Fruit fly (Drosophila melanogaster) whole organism, embryonic: ENCODE measurements around the gene CG17786.

Experiments used
- Aef1 ChIP-seq: fragments of 200-800 bp; sonication (Bioruptor generic); IDR thresholded peaks from 3 replicates; pipeline ENCODE4 v1.3.6; 2022; ENCODE audit warnings: missing biosample characterization, missing genetic modification characterization
- Antp ChIP-seq: fragments of 200-800 bp; sonication (Bioruptor generic); optimal IDR thresholded peaks from 3 replicates; lab custom pipeline; 2016; ENCODE audit warnings: missing biosample characterization, missing genetic modification characterization
- Atf3 ChIP-seq: fragments of 200-800 bp; sonication (Bioruptor generic); optimal IDR thresholded peaks from 3 replicates; lab custom pipeline; 2016; ENCODE audit warnings: missing biosample characterization, missing genetic modification characterization
- BEAF-32 ChIP-seq: fragments of 200-800 bp; sonication (Bioruptor generic); optimal IDR thresholded peaks from 3 replicates; lab custom pipeline; 2017; ENCODE audit warnings: missing biosample characterization, missing genetic modification characterization, mild to moderate bottlenecking, moderate library complexity, missing genetic modification reagents
- Bdp1 ChIP-seq: fragments of 200-800 bp; sonication (Bioruptor generic); optimal IDR thresholded peaks from 3 replicates; lab custom pipeline; 2016; ENCODE audit warnings: missing biosample characterization, missing genetic modification characterization
- CG10147 ChIP-seq: fragments of 200-800 bp; sonication (Bioruptor generic); optimal IDR thresholded peaks from 2 replicates; lab custom pipeline; 2019; ENCODE audit warnings: missing biosample characterization, mild to moderate bottlenecking, missing genetic modification characterization, moderate library complexity
- CG10321 ChIP-seq: fragments of 200-800 bp; sonication (Bioruptor generic); IDR thresholded peaks from 2 replicates; pipeline ENCODE4 v1.3.6; 2022; ENCODE audit warnings: missing biosample characterization, missing genetic modification characterization
- CG11085 ChIP-seq: fragments of 200-800 bp; sonication (Bioruptor generic); IDR thresholded peaks from 2 replicates; pipeline ENCODE4 v1.3.6; 2022; ENCODE audit warnings: missing biosample characterization, missing genetic modification characterization
- CG11695 ChIP-seq: fragments of 200-800 bp; sonication (Bioruptor generic); IDR thresholded peaks from 3 replicates; pipeline ENCODE4 v1.3.6; 2022; ENCODE audit warnings: missing biosample characterization, missing genetic modification characterization
- CG1233 ChIP-seq: fragments of 200-800 bp; sonication (Bioruptor generic); optimal IDR thresholded peaks from 4 replicates; lab custom pipeline; 2018; ENCODE audit warnings: missing biosample characterization, mild to moderate bottlenecking, missing genetic modification characterization
- CG13287 ChIP-seq: fragments of 200-800 bp; sonication (Bioruptor generic); IDR thresholded peaks from 2 replicates; pipeline ENCODE4 v1.3.6; 2022; ENCODE audit warnings: missing biosample characterization, missing genetic modification characterization; ENCODE audit not compliant: partially characterized antibody
- CG13296 ChIP-seq: fragments of 200-800 bp; sonication (Bioruptor generic); optimal IDR thresholded peaks from 3 replicates; lab custom pipeline; 2018; ENCODE audit warnings: missing biosample characterization, mild to moderate bottlenecking, missing genetic modification characterization
- CG14860 ChIP-seq: fragments of 200-800 bp; sonication (Bioruptor generic); IDR thresholded peaks from 3 replicates; pipeline ENCODE4 v1.3.6; 2022; ENCODE audit warnings: missing biosample characterization, missing genetic modification characterization; ENCODE audit not compliant: partially characterized antibody
- CG15514 ChIP-seq: fragments of 200-800 bp; sonication (Bioruptor generic); optimal IDR thresholded peaks from 3 replicates; lab custom pipeline; 2017; ENCODE audit warnings: missing biosample characterization, missing genetic modification characterization, mild to moderate bottlenecking, moderate library complexity, missing genetic modification reagents
- CG18764 ChIP-seq: fragments of 200-800 bp; sonication (Bioruptor generic); optimal IDR thresholded peaks from 3 replicates; lab custom pipeline; 2016; ENCODE audit warnings: missing biosample characterization, missing genetic modification characterization
- CG2120 ChIP-seq: fragments of 200-800 bp; sonication (Bioruptor generic); optimal IDR thresholded peaks from 3 replicates; lab custom pipeline; 2016; ENCODE audit warnings: missing biosample characterization, missing genetic modification characterization
- CG3163 ChIP-seq: fragments of 200-800 bp; sonication (Bioruptor generic); optimal IDR thresholded peaks from 3 replicates; lab custom pipeline; 2016; ENCODE audit warnings: missing biosample characterization, missing genetic modification characterization
- CG42726 ChIP-seq: fragments of 200-800 bp; sonication (Bioruptor generic); IDR thresholded peaks from 2 replicates; pipeline ENCODE4 v1.3.6; 2022; ENCODE audit warnings: missing biosample characterization, missing genetic modification characterization; ENCODE audit not compliant: partially characterized antibody
- CG6683 ChIP-seq: fragments of 200-800 bp; sonication (Bioruptor generic); optimal IDR thresholded peaks from 2 replicates; lab custom pipeline; 2017; ENCODE audit warnings: missing biosample characterization, mild to moderate bottlenecking, missing genetic modification characterization, missing genetic modification reagents
- CG6791 ChIP-seq: fragments of 200-800 bp; sonication (Bioruptor generic); IDR thresholded peaks from 3 replicates; pipeline ENCODE4 v1.3.6; 2022; ENCODE audit warnings: missing biosample characterization, missing genetic modification characterization; ENCODE audit not compliant: partially characterized antibody
- CG6854 ChIP-seq: fragments of 200-800 bp; sonication (Bioruptor generic); optimal IDR thresholded peaks from 3 replicates; lab custom pipeline; 2017; ENCODE audit warnings: missing biosample characterization, mild to moderate bottlenecking, missing genetic modification characterization
- CG9797 ChIP-seq: fragments of 200-800 bp; sonication (Bioruptor generic); optimal IDR thresholded peaks from 3 replicates; lab custom pipeline; 2018; ENCODE audit warnings: missing biosample characterization, mild to moderate bottlenecking, missing genetic modification characterization
- CG9932 ChIP-seq: fragments of 200-800 bp; sonication (Bioruptor generic); IDR thresholded peaks from 2 replicates; pipeline ENCODE4 v1.3.6; 2022; ENCODE audit warnings: missing biosample characterization, missing genetic modification characterization
- CTCF ChIP-seq: fragments of 200-800 bp; sonication (Bioruptor generic); optimal IDR thresholded peaks from 2 replicates; lab custom pipeline; 2017; ENCODE audit warnings: missing biosample characterization, mild to moderate bottlenecking, missing genetic modification characterization, moderate library complexity
- Elba2 ChIP-seq: fragments of 200-800 bp; sonication (Bioruptor generic); optimal IDR thresholded peaks from 3 replicates; lab custom pipeline; 2016; ENCODE audit warnings: missing biosample characterization, missing genetic modification characterization
- Ets97D ChIP-seq: fragments of 200-800 bp; sonication (Bioruptor generic); optimal IDR thresholded peaks from 3 replicates; lab custom pipeline; 2016; ENCODE audit warnings: missing biosample characterization, missing genetic modification characterization
- HLH4C ChIP-seq: fragments of 200-800 bp; sonication (Bioruptor generic); IDR thresholded peaks from 3 replicates; pipeline ENCODE4 v1.3.6; 2022; ENCODE audit warnings: missing biosample characterization, missing genetic modification characterization; ENCODE audit not compliant: partially characterized antibody
- HmgZ ChIP-seq: fragments of 200-800 bp; sonication (Bioruptor generic); optimal IDR thresholded peaks from 2 replicates; lab custom pipeline; 2018; ENCODE audit warnings: missing biosample characterization, mild to moderate bottlenecking, missing genetic modification characterization
- Meics ChIP-seq: fragments of 200-800 bp; sonication (Bioruptor generic); optimal IDR thresholded peaks from 2 replicates; lab custom pipeline; 2017; ENCODE audit warnings: missing biosample characterization, mild to moderate bottlenecking, missing genetic modification characterization
- Rfx ChIP-seq: fragments of 200-800 bp; sonication (Bioruptor generic); IDR thresholded peaks from 2 replicates; pipeline ENCODE4 v1.3.6; 2022; ENCODE audit warnings: missing biosample characterization, missing genetic modification characterization
- Scr ChIP-seq: fragments of 200-800 bp; sonication (Bioruptor generic); IDR thresholded peaks from 2 replicates; pipeline ENCODE4 v1.3.6; 2022; ENCODE audit warnings: missing biosample characterization, missing genetic modification characterization; ENCODE audit not compliant: partially characterized antibody
- TFAM ChIP-seq: fragments of 200-800 bp; sonication (Bioruptor generic); optimal IDR thresholded peaks from 2 replicates; lab custom pipeline; 2017; ENCODE audit warnings: missing biosample characterization, missing genetic modification characterization, inconsistent platforms
- Xrp1 ChIP-seq: fragments of 200-800 bp; sonication (Bioruptor generic); IDR thresholded peaks from 2 replicates; pipeline ENCODE4 v1.3.6; 2022; ENCODE audit warnings: missing biosample characterization, missing genetic modification characterization
- amos ChIP-seq: fragments of 200-800 bp; sonication (Bioruptor generic); IDR thresholded peaks from 2 replicates; pipeline ENCODE4 v1.3.6; 2022; ENCODE audit warnings: missing biosample characterization, missing genetic modification characterization; ENCODE audit not compliant: partially characterized antibody
- bcd ChIP-seq: fragments of 200-800 bp; sonication (Bioruptor generic); optimal IDR thresholded peaks from 2 replicates; lab custom pipeline; 2017; ENCODE audit warnings: missing biosample characterization, mild to moderate bottlenecking, missing genetic modification characterization
- bigmax ChIP-seq: fragments of 200-800 bp; sonication (Bioruptor generic); optimal IDR thresholded peaks from 2 replicates; lab custom pipeline; 2018; ENCODE audit warnings: missing biosample characterization, mild to moderate bottlenecking, missing genetic modification characterization
- ewg ChIP-seq: fragments of 200-800 bp; sonication (Bioruptor generic); optimal IDR thresholded peaks from 3 replicates; lab custom pipeline; 2017; ENCODE audit warnings: mild to moderate bottlenecking, missing biosample characterization, missing genetic modification reagents, missing genetic modification characterization
- h ChIP-seq: fragments of >200 bp; optimal IDR thresholded peaks from 2 replicates; lab custom pipeline; 2017
- hth ChIP-seq: fragments of >200 bp; optimal IDR thresholded peaks from 2 replicates; lab custom pipeline; 2017; ENCODE audit warnings: inconsistent platforms
- jing ChIP-seq: fragments of 200-800 bp; sonication (Bioruptor generic); optimal IDR thresholded peaks from 2 replicates; lab custom pipeline; 2018; ENCODE audit warnings: missing biosample characterization, mild to moderate bottlenecking, missing genetic modification characterization
- kah ChIP-seq: fragments of 200-800 bp; sonication (Bioruptor generic); optimal IDR thresholded peaks from 2 replicates; lab custom pipeline; 2018; ENCODE audit warnings: missing biosample characterization, mild to moderate bottlenecking, missing genetic modification characterization
- mam ChIP-seq: fragments of 200-800 bp; sonication (Bioruptor generic); optimal IDR thresholded peaks from 3 replicates; lab custom pipeline; 2016; ENCODE audit warnings: missing biosample characterization, missing genetic modification characterization
- sens ChIP-seq: fragments of 200-800 bp; sonication (Bioruptor generic); peaks from one replicate; lab custom pipeline; 2016; ENCODE audit warnings: missing biosample characterization, missing genetic modification characterization
- slou ChIP-seq: fragments of 200-800 bp; sonication (Bioruptor generic); optimal IDR thresholded peaks from 3 replicates; lab custom pipeline; 2016; ENCODE audit warnings: missing biosample characterization, missing genetic modification characterization
- sna ChIP-seq: fragments of 200-800 bp; sonication (Bioruptor generic); IDR thresholded peaks from 2 replicates; pipeline ENCODE4 v1.3.6; 2022; ENCODE audit warnings: missing biosample characterization, missing genetic modification characterization; ENCODE audit not compliant: partially characterized antibody
- so ChIP-seq: fragments of 200-800 bp; sonication (Bioruptor generic); IDR thresholded peaks from 3 replicates; pipeline ENCODE4 v1.3.6; 2022; ENCODE audit warnings: missing biosample characterization, missing genetic modification characterization
- tup ChIP-seq: fragments of 200-800 bp; sonication (Bioruptor generic); optimal IDR thresholded peaks from 2 replicates; lab custom pipeline; 2016; ENCODE audit warnings: missing biosample characterization, mild to moderate bottlenecking, missing genetic modification characterization, moderate library complexity
- vvl ChIP-seq: fragments of 200-800 bp; sonication (Bioruptor generic); IDR thresholded peaks from 2 replicates; pipeline ENCODE4 v1.3.6; 2022; ENCODE audit warnings: missing biosample characterization, missing genetic modification characterization
- wor ChIP-seq: fragments of 200-800 bp; sonication (Bioruptor generic); IDR thresholded peaks from 2 replicates; pipeline ENCODE4 v1.3.6; 2022; ENCODE audit warnings: missing biosample characterization, missing genetic modification characterization
- yki ChIP-seq: fragments of >200 bp; optimal IDR thresholded peaks from 3 replicates; lab custom pipeline; 2018

Gene CG17786

dm6 chr3R:24264414-24265363 is 46.2 kb upstream of the CG17786 start (continued):
- TF ChIP-seq CG15514 (GFP tag; lab: Kevin White, UChicago), result no peak
- no peak for TF ChIP-seq CG6683 (GFP tag; lab: Kevin White, UChicago)
- no peak for TF ChIP-seq TFAM (GFP tag; lab: Kevin White, UChicago)
- TF ChIP-seq bigmax, result no peak
- TF ChIP-seq CG6854, result no peak
- TF ChIP-seq Meics, result no peak
- TF ChIP-seq h (lab: Kevin White, UChicago), result no peak
- TF ChIP-seq CG2120, result no peak
- TF ChIP-seq CG9932 (GFP tag; lab: Robert Waterston, UW), result no peak
- TF ChIP-seq CG13296, result peak; percentile 33
- TF ChIP-seq Elba2, result no peak
- no peak for TF ChIP-seq jing (GFP tag; lab: Kevin White, UChicago)
- TF ChIP-seq bcd (GFP tag; lab: Kevin White, UChicago), result no peak
- no peak for TF ChIP-seq CG11085
- no peak for TF ChIP-seq wor (GFP tag; lab: Robert Waterston, UW)
- no peak for TF ChIP-seq Rfx (GFP tag; lab: Robert Waterston, UW)
- no peak for TF ChIP-seq ewg (GFP tag; lab: Kevin White, UChicago)
- peak; percentile 22 for TF ChIP-seq HmgZ (tag; lab: Kevin White, UChicago)
- TF ChIP-seq CG10321 (GFP tag; lab: Robert Waterston, UW), result no peak
- no peak for TF ChIP-seq mam (GFP tag; lab: Kevin White, UChicago)
- peak; percentile 97 for TF ChIP-seq Bdp1
- TF ChIP-seq slou, result no peak
- 0 out of 2 replicates have a peak, but pooled peaks have one; percentile 30 for TF ChIP-seq sna
- no peak for TF ChIP-seq Ets97D
- TF ChIP-seq vvl (GFP tag; lab: Robert Waterston, UW), result 0 out of 2 replicates have a peak, but pooled peaks have one; percentile 1
- TF ChIP-seq CG13287 (GFP tag; lab: Robert Waterston, UW), result peak; percentile 6; the same call in 1 of the 2 replicates
- no peak for TF ChIP-seq hth (lab: Kevin White, UChicago)
- no peak for TF ChIP-seq Aef1 (GFP tag; lab: Robert Waterston, UW)
- no peak for TF ChIP-seq kah (GFP tag; lab: Kevin White, UChicago)
- TF ChIP-seq Atf3 (GFP tag; lab: Kevin White, UChicago), result no peak
- no peak for TF ChIP-seq HLH4C (GFP tag; lab: Robert Waterston, UW)
- no peak for TF ChIP-seq CG10147 (GFP tag; lab: Kevin White, UChicago)
- no peak for TF ChIP-seq BEAF-32 (GFP tag; lab: Kevin White, UChicago)
- no peak for TF ChIP-seq CG1233 (GFP tag; lab: Kevin White, UChicago)
- no peak for TF ChIP-seq Xrp1 (GFP tag; lab: Robert Waterston, UW)
- TF ChIP-seq yki (lab: Kevin White, UChicago), result no peak
- no peak for TF ChIP-seq CG9797 (GFP tag; lab: Kevin White, UChicago)
- 0 out of 2 replicates have a peak, but pooled peaks have one; percentile 28 for TF ChIP-seq amos (GFP tag; lab: Robert Waterston, UW)
- TF ChIP-seq CG3163 (GFP tag; lab: Kevin White, UChicago), result no peak
- TF ChIP-seq CG18764 (GFP tag; lab: Kevin White, UChicago), result no peak
- no peak for TF ChIP-seq tup (GFP tag; lab: Kevin White, UChicago)
- peak; percentile 68; the same call in 1 of the 2 replicates for TF ChIP-seq CG42726 (GFP tag; lab: Robert Waterston, UW)
- no peak for TF ChIP-seq Antp
- no peak for TF ChIP-seq so (GFP tag; lab: Robert Waterston, UW)
- TF ChIP-seq CG6791 (GFP tag; lab: Robert Waterston, UW), result 0 out of 3 replicates have a peak, but pooled peaks have one; percentile 6
- no peak for TF ChIP-seq CTCF (GFP tag; lab: Kevin White, UChicago)
- peak; percentile 66 for TF ChIP-seq sens (GFP tag; lab: Kevin White, UChicago)
- TF ChIP-seq Scr (GFP tag; lab: Robert Waterston, UW), result peak; percentile 48; the same call in 1 of the 2 replicates
- TF ChIP-seq CG11695 (GFP tag; lab: Robert Waterston, UW), result no peak
- TF ChIP-seq CG14860, result no peak
